Worm (Caenorhabditis elegans) whole organism, mixed stage, embryonic: Measurements from ENCODE around the gene R10E8.3.

ENCODE experiments used
- lsy-2 ChIP-seq: fragments of 150-350 bp; optimal IDR thresholded peaks from 2 replicates; lab custom pipeline; 2014; ENCODE audit warnings: missing biosample characterization, missing genetic modification characterization
- mep-1 ChIP-seq: fragments of 150-350 bp; optimal IDR thresholded peaks from 2 replicates; lab custom pipeline; 2017; ENCODE audit warnings: missing biosample characterization, missing genetic modification reagents, missing genetic modification characterization, inconsistent platforms
- nhr-12 ChIP-seq: fragments of 150-350 bp; optimal IDR thresholded peaks from 2 replicates; lab custom pipeline; 2014; ENCODE audit warnings: missing biosample characterization, missing genetic modification characterization
- ztf-11 ChIP-seq: fragments of 150-350 bp; optimal IDR thresholded peaks from 2 replicates; lab custom pipeline; 2014; ENCODE audit warnings: missing biosample characterization, missing genetic modification characterization

DNA sequence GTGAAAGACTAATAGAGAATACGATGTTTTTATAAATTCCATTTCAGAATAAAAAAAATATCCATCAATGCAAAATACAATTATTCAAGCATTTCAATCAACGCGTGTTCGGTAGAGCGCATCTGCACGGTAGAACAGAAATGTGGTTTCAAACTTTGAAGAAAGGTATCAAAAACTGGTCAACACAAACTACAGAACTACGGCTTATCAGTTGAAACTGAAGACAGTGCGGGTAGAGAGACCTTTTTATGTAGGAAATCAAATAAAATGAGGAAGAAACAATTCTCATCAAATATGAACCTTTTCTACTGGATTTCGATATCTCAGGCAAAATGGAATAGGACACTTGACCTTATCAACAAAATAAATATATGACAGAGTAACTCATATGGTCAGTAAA is 7.8 kb upstream of the R10E8.3 start:
- no peak for TF ChIP-seq mep-1 (tag; lab: Kevin White, UChicago)
- TF ChIP-seq nhr-12 (tag; lab: Kevin White, UChicago) = no peak
- no peak for TF ChIP-seq lsy-2 (tag; lab: Kevin White, UChicago)
- TF ChIP-seq ztf-11 (tag; lab: Kevin White, UChicago) = no peak
